Worm (Caenorhabditis elegans) whole organism, L1 larva: ENCODE measurements around the gene xpc-1.

Experiments used
- ama-1 ChIP-seq: fragments of 150-350 bp; optimal IDR thresholded peaks from 2 replicates; lab custom pipeline; 2014
- blmp-1 ChIP-seq: fragments of 150-350 bp; optimal IDR thresholded peaks from 2 replicates; lab custom pipeline; 2014; ENCODE audit warnings: missing biosample characterization, missing genetic modification characterization
- ceh-63 ChIP-seq: fragments of 200-800 bp; sonication (Bioruptor generic); optimal IDR thresholded peaks from 2 replicates; lab custom pipeline; 2018; ENCODE audit warnings: mild to moderate bottlenecking, missing genetic modification characterization, missing compliant biosample characterization
- ceh-82 ChIP-seq, 3 experiments: fragments of 150-350 bp in 1 of 3; sonication (generic microtip) in 2 of 3; optimal IDR thresholded peaks; 2 replicates each; lab custom pipeline; 2014 to 2017; ENCODE audit warnings: missing biosample characterization in 3 of 3, missing genetic modification characterization in 3 of 3
- jun-1 ChIP-seq: fragments of 150-350 bp; optimal IDR thresholded peaks from 2 replicates; lab custom pipeline; 2014; ENCODE audit warnings: missing biosample characterization, missing genetic modification reagents, missing genetic modification characterization
- lin-15B ChIP-seq: fragments of 150-350 bp; sonication (generic microtip); optimal IDR thresholded peaks from 3 replicates; lab custom pipeline; 2014; ENCODE audit warnings: missing biosample characterization, missing genetic modification characterization
- lir-3 ChIP-seq: sonication (generic microtip); optimal IDR thresholded peaks from 2 replicates; lab custom pipeline; 2016; ENCODE audit warnings: mild to moderate bottlenecking, missing genetic modification characterization, moderate library complexity, missing compliant biosample characterization; ENCODE audit not compliant: poor library complexity
- nhr-76 ChIP-seq: sonication (generic microtip); optimal IDR thresholded peaks from 2 replicates; lab custom pipeline; 2017; ENCODE audit warnings: missing biosample characterization, missing genetic modification characterization
- ztf-11 ChIP-seq, 2 experiments: sonication (generic microtip); optimal IDR thresholded peaks; 2 replicates each; lab custom pipeline; 2016 to 2017; ENCODE audit warnings: missing genetic modification characterization in 2 of 2, missing biosample characterization in 1 of 2, missing compliant biosample characterization in 1 of 2

- TF ChIP-seq ztf-11 (tag; optimal IDR thresholded peaks at IDR 0.05; lab: Kevin White, UChicago): no peak
- TF ChIP-seq ceh-82 (tag; optimal IDR thresholded peaks at IDR 0.05; lab: Kevin White, UChicago): no peak
- no peak for TF ChIP-seq ceh-63
- TF ChIP-seq lir-3 (tag; lab: Kevin White, UChicago): no peak
- no peak for TF ChIP-seq jun-1 (tag; lab: Kevin White, UChicago)
- no peak for TF ChIP-seq blmp-1
- no peak for TF ChIP-seq ama-1 (lab: Kevin White, UChicago)
- no peak for TF ChIP-seq lin-15B (tag; lab: Kevin White, UChicago)
- no peak for TF ChIP-seq nhr-76 (tag; lab: Kevin White, UChicago)
These were observed 44.6 kb downstream of the xpc-1 start for ce11 chrIV:2037497-2037896.
